Fruit fly (Drosophila melanogaster) whole organism, embryonic: ENCODE measurements around the gene PAPLA1.
A peak's percentile ranks its signal among the peaks of the same experiment; 100 is the strongest.

Experiments
- BEAF-32 ChIP-seq: fragments of 200-800 bp; sonication (Bioruptor generic); optimal IDR thresholded peaks from 3 replicates; lab custom pipeline; 2017; ENCODE audit warnings: missing biosample characterization, missing genetic modification characterization, mild to moderate bottlenecking, moderate library complexity, missing genetic modification reagents
- CG10267 ChIP-seq: fragments of 200-800 bp; sonication (Bioruptor generic); optimal IDR thresholded peaks from 2 replicates; lab custom pipeline; 2018; ENCODE audit warnings: missing biosample characterization, mild to moderate bottlenecking, missing genetic modification characterization, moderate library complexity
- CG11560 ChIP-seq: fragments of 200-800 bp; sonication (Bioruptor generic); IDR thresholded peaks from 3 replicates; pipeline ENCODE4 v1.3.6; 2022; ENCODE audit warnings: missing biosample characterization, missing genetic modification characterization
- CG12104 ChIP-seq: fragments of 200-800 bp; sonication (Bioruptor generic); optimal IDR thresholded peaks from 3 replicates; lab custom pipeline; 2016; ENCODE audit warnings: missing biosample characterization, missing genetic modification characterization
- CG12659 ChIP-seq: fragments of 200-800 bp; sonication (Bioruptor generic); optimal IDR thresholded peaks from 3 replicates; lab custom pipeline; 2017; ENCODE audit warnings: mild to moderate bottlenecking, missing biosample characterization, missing genetic modification reagents, missing genetic modification characterization
- CG13123 ChIP-seq: fragments of 200-800 bp; sonication (Bioruptor generic); optimal IDR thresholded peaks from 2 replicates; lab custom pipeline; 2016; ENCODE audit warnings: missing biosample characterization, missing genetic modification characterization
- CG13287 ChIP-seq: fragments of 200-800 bp; sonication (Bioruptor generic); IDR thresholded peaks from 2 replicates; pipeline ENCODE4 v1.3.6; 2022; ENCODE audit warnings: missing biosample characterization, missing genetic modification characterization; ENCODE audit not compliant: partially characterized antibody
- CG14710 ChIP-seq: fragments of 200-800 bp; sonication (Bioruptor generic); optimal IDR thresholded peaks from 3 replicates; lab custom pipeline; 2019; ENCODE audit warnings: missing biosample characterization, mild to moderate bottlenecking, missing genetic modification characterization, moderate library complexity
- CG15479 ChIP-seq: fragments of 200-800 bp; sonication (Bioruptor generic); optimal IDR thresholded peaks from 3 replicates; lab custom pipeline; 2019; ENCODE audit warnings: missing biosample characterization, mild to moderate bottlenecking, missing genetic modification characterization, moderate library complexity
- CG1603 ChIP-seq: fragments of 200-800 bp; sonication (Bioruptor generic); optimal IDR thresholded peaks from 2 replicates; lab custom pipeline; 2019; ENCODE audit warnings: missing biosample characterization, mild to moderate bottlenecking, missing genetic modification characterization, moderate library complexity
- CG17829 ChIP-seq: fragments of 200-800 bp; optimal IDR thresholded peaks from 2 replicates; lab custom pipeline; 2019; ENCODE audit warnings: missing biosample characterization, mild to moderate bottlenecking, missing genetic modification characterization, moderate library complexity
- CG2116 ChIP-seq: fragments of 200-800 bp; sonication (Bioruptor generic); optimal IDR thresholded peaks from 3 replicates; lab custom pipeline; 2018; ENCODE audit warnings: missing biosample characterization, mild to moderate bottlenecking, missing genetic modification characterization
- CG2199 ChIP-seq: fragments of 200-800 bp; sonication (Bioruptor generic); IDR thresholded peaks from 3 replicates; pipeline ENCODE4 v1.3.6; 2022; ENCODE audit warnings: missing biosample characterization, missing genetic modification characterization
- CG30020 ChIP-seq: fragments of 200-800 bp; optimal IDR thresholded peaks from 2 replicates; lab custom pipeline; 2019; ENCODE audit warnings: missing biosample characterization, mild to moderate bottlenecking, missing genetic modification characterization, moderate library complexity
- CG7745 ChIP-seq: fragments of 200-800 bp; sonication (Bioruptor generic); optimal IDR thresholded peaks from 2 replicates; lab custom pipeline; 2018; ENCODE audit warnings: missing biosample characterization, mild to moderate bottlenecking, missing genetic modification characterization, moderate library complexity
- CG8089 ChIP-seq: fragments of 200-800 bp; sonication (Bioruptor generic); optimal IDR thresholded peaks from 3 replicates; lab custom pipeline; 2016; ENCODE audit warnings: missing biosample characterization, missing genetic modification characterization
- D19A ChIP-seq: fragments of 200-800 bp; optimal IDR thresholded peaks from 3 replicates; lab custom pipeline; 2019; ENCODE audit warnings: missing biosample characterization, mild to moderate bottlenecking, missing genetic modification characterization, moderate library complexity
- Dad ChIP-seq: fragments of 200-800 bp; sonication (Bioruptor generic); optimal IDR thresholded peaks from 3 replicates; lab custom pipeline; 2016; ENCODE audit warnings: missing biosample characterization, missing genetic modification characterization
- Dbx ChIP-seq: fragments of 200-800 bp; sonication (Bioruptor generic); IDR thresholded peaks from 3 replicates; pipeline ENCODE4 v1.3.6; 2022; ENCODE audit warnings: missing biosample characterization, missing genetic modification characterization
- Dll ChIP-seq: fragments of 200-800 bp; sonication (Bioruptor generic); IDR thresholded peaks from 4 replicates; pipeline ENCODE4 v1.3.6; 2022; ENCODE audit warnings: missing biosample characterization, missing genetic modification characterization; ENCODE audit not compliant: partially characterized antibody
- Dp ChIP-seq: fragments of 200-800 bp; sonication (Bioruptor generic); optimal IDR thresholded peaks from 2 replicates; lab custom pipeline; 2018; ENCODE audit warnings: missing biosample characterization, mild to moderate bottlenecking, missing genetic modification characterization, moderate library complexity
- E2f2 ChIP-seq: fragments of 200-800 bp; sonication (Bioruptor generic); IDR thresholded peaks from 2 replicates; pipeline ENCODE4 v1.3.6; 2022; ENCODE audit warnings: missing biosample characterization, missing genetic modification characterization
- HmgZ ChIP-seq: fragments of 200-800 bp; sonication (Bioruptor generic); optimal IDR thresholded peaks from 2 replicates; lab custom pipeline; 2018; ENCODE audit warnings: missing biosample characterization, mild to moderate bottlenecking, missing genetic modification characterization
- Myb ChIP-seq: fragments of 200-800 bp; sonication (Bioruptor generic); optimal IDR thresholded peaks from 2 replicates; lab custom pipeline; 2016; ENCODE audit warnings: missing biosample characterization, missing genetic modification characterization
- PHDP ChIP-seq: fragments of 200-800 bp; sonication (Bioruptor generic); optimal IDR thresholded peaks from 3 replicates; lab custom pipeline; 2018; ENCODE audit warnings: missing biosample characterization, mild to moderate bottlenecking, missing genetic modification characterization, moderate library complexity
- YL-1 ChIP-seq: fragments of 200-800 bp; sonication (Bioruptor generic); optimal IDR thresholded peaks from 3 replicates; lab custom pipeline; 2017; ENCODE audit warnings: missing biosample characterization, mild to moderate bottlenecking, missing genetic modification characterization
- chinmo ChIP-seq: fragments of 200-800 bp; sonication (Bioruptor generic); IDR thresholded peaks from 4 replicates; pipeline ENCODE4 v1.3.6; 2022; ENCODE audit warnings: missing biosample characterization, missing genetic modification characterization; ENCODE audit not compliant: partially characterized antibody
- crc ChIP-seq: fragments of 200-800 bp; sonication (Bioruptor generic); optimal IDR thresholded peaks from 2 replicates; lab custom pipeline; 2016; ENCODE audit warnings: missing biosample characterization, missing genetic modification characterization
- croc ChIP-seq: fragments of 200-800 bp; sonication (Bioruptor generic); conservative IDR thresholded peaks from 3 replicates; pipeline ENCODE4 v1.3.6; 2022; ENCODE audit warnings: missing biosample characterization, missing genetic modification characterization
- eyg ChIP-seq: fragments of 200-800 bp; sonication (Bioruptor generic); optimal IDR thresholded peaks from 3 replicates; lab custom pipeline; 2016; ENCODE audit warnings: missing biosample characterization, missing genetic modification characterization
- ham ChIP-seq: fragments of 200-800 bp; sonication (Bioruptor generic); IDR thresholded peaks from 2 replicates; pipeline ENCODE4 v1.3.6; 2022; ENCODE audit warnings: missing biosample characterization, missing genetic modification characterization
- pfk ChIP-seq: fragments of 200-800 bp; sonication (Bioruptor generic); optimal IDR thresholded peaks from 2 replicates; lab custom pipeline; 2018; ENCODE audit warnings: missing biosample characterization, mild to moderate bottlenecking, missing genetic modification characterization, moderate library complexity
- pzg ChIP-seq: fragments of 200-800 bp; sonication (Bioruptor generic); optimal IDR thresholded peaks from 3 replicates; lab custom pipeline; 2018; ENCODE audit warnings: missing biosample characterization, mild to moderate bottlenecking, missing genetic modification characterization, moderate library complexity
- ro ChIP-seq: fragments of 200-800 bp; sonication (Bioruptor generic); IDR thresholded peaks from 2 replicates; pipeline ENCODE4 v1.3.6; 2022; ENCODE audit warnings: missing biosample characterization, missing genetic modification characterization
- sens ChIP-seq: fragments of 200-800 bp; sonication (Bioruptor generic); peaks from one replicate; lab custom pipeline; 2016; ENCODE audit warnings: missing biosample characterization, missing genetic modification characterization
- stwl ChIP-seq: fragments of 200-800 bp; sonication (Bioruptor generic); optimal IDR thresholded peaks from 3 replicates; lab custom pipeline; 2018; ENCODE audit warnings: missing biosample characterization, mild to moderate bottlenecking, missing genetic modification characterization, moderate library complexity
- tll ChIP-seq, 2 experiments: fragments of 200-800 bp in 1 of 2; fragments of >200 bp in 1 of 2; sonication (Bioruptor generic) in 1 of 2; optimal IDR thresholded peaks; 2 replicates each; lab custom pipeline; 2017 to 2019; ENCODE audit warnings: missing biosample characterization in 2 of 2, missing genetic modification characterization in 2 of 2, mild to moderate bottlenecking in 1 of 2, moderate library complexity in 1 of 2
- trem ChIP-seq: fragments of 200-800 bp; optimal IDR thresholded peaks from 3 replicates; lab custom pipeline; 2019; ENCODE audit warnings: missing biosample characterization, mild to moderate bottlenecking, missing genetic modification characterization, moderate library complexity
- twi ChIP-seq: fragments of 200-800 bp; optimal IDR thresholded peaks from 2 replicates; lab custom pipeline; 2019; ENCODE audit warnings: missing biosample characterization, mild to moderate bottlenecking, missing genetic modification characterization, moderate library complexity
- zen ChIP-seq: fragments of 200-800 bp; sonication (Bioruptor generic); optimal IDR thresholded peaks from 3 replicates; lab custom pipeline; 2018; ENCODE audit warnings: missing biosample characterization, mild to moderate bottlenecking, missing genetic modification characterization, moderate library complexity
- zfh2 ChIP-seq: fragments of 200-800 bp; sonication (Bioruptor generic); optimal IDR thresholded peaks from 2 replicates; lab custom pipeline; 2016; ENCODE audit warnings: missing biosample characterization, missing genetic modification characterization

PAPLA1 gene

dm6 chr2L:8145067-8145808, 14.2 kb downstream of the PAPLA1 start, which contains the start of the genes CG42763 and CG43394:
TSS of gene CG42763 (minus strand) at chr2L:8145107.
TSS of gene CG43394 (plus strand) at chr2L:8145758.
- no peak for TF ChIP-seq CG8089 (GFP tag; lab: Kevin White, UChicago)
- TF ChIP-seq tll (GFP tag; optimal IDR thresholded peaks at IDR 0.05; lab: Kevin White, UChicago) = peak in 1 of 2 experiments; percentile 75
- no peak for TF ChIP-seq ro (GFP tag; lab: Robert Waterston, UW)
- peak; percentile 22 for TF ChIP-seq twi
- TF ChIP-seq zen (tag; lab: Kevin White, UChicago) = peak; percentile 38
- no peak for TF ChIP-seq crc
- TF ChIP-seq PHDP (tag; lab: Kevin White, UChicago) = no peak
- peak; percentile 56 for TF ChIP-seq CG15479 (GFP tag; lab: Kevin White, UChicago)
- TF ChIP-seq D19A = peak; percentile 72
- TF ChIP-seq, all 482 proteins: peak for 5

dm6 chr2L:8143947-8144346, 15.5 kb downstream of the PAPLA1 start, which contains the start of gene CG42762:
TSS of gene CG42762 (minus strand) at chr2L:8144047.
- TF ChIP-seq zfh2 (GFP tag; lab: Kevin White, UChicago) (no peak), CG2199 (GFP tag; lab: Robert Waterston, UW) (0 out of 3 replicates have a peak, but pooled peaks have one; percentile 50), tll (GFP tag; optimal IDR thresholded peaks at IDR 0.05; lab: Kevin White, UChicago) (peak in 1 of 2 experiments; percentile 31)

dm6 chr2L:8142760-8143159, 16.7 kb downstream of the PAPLA1 start:
- TF ChIP-seq croc (GFP tag; lab: Robert Waterston, UW) (no peak), CG12104 (GFP tag; lab: Kevin White, UChicago) (no peak), CG13123 (GFP tag; lab: Kevin White, UChicago) (no peak), eyg (GFP tag; lab: Kevin White, UChicago) (no peak)
- TF ChIP-seq, all 482 proteins: peak for 0

- TF ChIP-seq YL-1 = peak; percentile 44
- peak; percentile 90 for TF ChIP-seq stwl (tag; lab: Kevin White, UChicago)
- TF ChIP-seq CG10267 = peak; percentile 21
- peak; percentile 20 for TF ChIP-seq CG17829
- peak; percentile 64 for TF ChIP-seq CG2116 (GFP tag; lab: Kevin White, UChicago)
- TF ChIP-seq Dll (GFP tag; lab: Robert Waterston, UW) = peak; percentile 50; the same call in 1 of the 4 replicates
- peak; percentile 3 for TF ChIP-seq sens
- peak; percentile 90 for TF ChIP-seq CG30020
- peak; percentile 78 for TF ChIP-seq pzg
- no peak for TF ChIP-seq Dbx (GFP tag; lab: Robert Waterston, UW)
- TF ChIP-seq CG14710 (tag; lab: Kevin White, UChicago) = peak; percentile 57
- no peak for TF ChIP-seq Dad
- TF ChIP-seq Myb = peak; percentile 28
- peak; percentile 91 for TF ChIP-seq pfk (GFP tag; lab: Kevin White, UChicago)
- peak; percentile 54; the same call in 1 of the 2 replicates for TF ChIP-seq CG13287 (GFP tag; lab: Robert Waterston, UW)
- TF ChIP-seq CG1603 (tag; lab: Kevin White, UChicago) = peak; percentile 98
- TF ChIP-seq BEAF-32 (GFP tag; lab: Kevin White, UChicago) = peak; percentile 23
- peak; percentile 53 for TF ChIP-seq trem (tag; lab: Kevin White, UChicago)
- TF ChIP-seq CG12659 = peak; percentile 50
- TF ChIP-seq chinmo (GFP tag; lab: Robert Waterston, UW) = 0 out of 4 replicates have a peak, but pooled peaks have one; percentile 20
- peak; percentile 51 for TF ChIP-seq HmgZ (tag; lab: Kevin White, UChicago)
- no peak for TF ChIP-seq CG7745 (tag; lab: Kevin White, UChicago)
- peak; percentile 94 for TF ChIP-seq Dp
- peak; percentile 98 for TF ChIP-seq CG11560 (tag; lab: Robert Waterston, UW)
- peak; percentile 94 for TF ChIP-seq E2f2
- TF ChIP-seq ham (GFP tag; lab: Robert Waterston, UW) = no peak
- no peak for TF ChIP-seq CG12104 (GFP tag; lab: Kevin White, UChicago)
These were observed 25.6 kb downstream of the PAPLA1 start for dm6 chr2L:8133772-8134386.
